Worm (Caenorhabditis elegans): ENCODE data around the gene cima-1.
"Not testable (repeated sequence)": the region's sequence is repeated elsewhere in the genome, so short reads cannot be mapped to it uniquely, and the experiment has no call there.

Gene cima-1

DNA sequence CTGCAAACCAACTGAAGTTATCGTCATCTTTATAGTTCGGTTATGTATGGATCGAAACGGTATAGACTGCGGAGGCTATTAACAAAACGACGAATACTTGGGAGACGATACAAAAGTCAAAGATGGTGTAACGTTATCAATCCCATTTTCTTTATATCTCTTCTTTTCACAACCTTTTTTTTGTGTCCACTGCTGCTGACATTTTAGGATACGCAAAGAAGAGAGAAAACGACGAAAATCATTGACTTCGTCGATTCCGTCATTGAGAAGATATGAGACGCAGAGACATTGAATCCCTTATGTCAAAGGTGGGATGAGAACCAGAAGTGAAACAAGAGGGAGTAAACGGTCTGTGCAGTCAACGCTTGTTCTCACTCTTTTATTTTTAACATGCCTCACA lies at the start of gene cima-1:
Gene cima-1, plus strand, starts transcription at position 340 of the 400 bp plus-strand sequence.
- TF ChIP-seq him-1 (tag; optimal IDR thresholded peaks at IDR 0.05), result no peak
- no peak for TF ChIP-seq W03F9.2 (tag; optimal IDR thresholded peaks at IDR 0.05)
- no peak for TF ChIP-seq dao-5 (tag; optimal IDR thresholded peaks at IDR 0.05)

DNA sequence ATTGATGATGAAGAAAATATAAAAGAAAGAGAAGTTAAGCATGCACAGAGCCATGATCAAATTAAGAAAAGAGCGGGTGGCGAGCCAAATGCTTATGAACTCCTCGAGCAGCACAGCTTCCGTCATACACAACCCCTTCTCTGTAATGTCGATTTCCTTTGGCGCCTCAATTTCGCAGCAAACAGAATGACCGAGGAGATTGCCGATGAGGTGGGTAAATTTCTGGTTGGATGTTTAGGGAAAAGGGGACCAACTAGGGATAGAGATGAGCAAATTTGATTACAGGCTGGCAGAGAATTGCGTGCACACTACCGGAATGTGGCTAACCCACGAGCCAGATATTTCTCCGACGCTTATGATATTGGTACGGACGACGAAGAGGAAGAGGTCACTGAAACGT lies 45.8 kb upstream of the cima-1 start:
- TF ChIP-seq W03F9.2 (tag; optimal IDR thresholded peaks at IDR 0.05) (no peak), dao-5 (tag; optimal IDR thresholded peaks at IDR 0.05) (no peak), him-1 (tag; optimal IDR thresholded peaks at IDR 0.05) (no peak)

DNA sequence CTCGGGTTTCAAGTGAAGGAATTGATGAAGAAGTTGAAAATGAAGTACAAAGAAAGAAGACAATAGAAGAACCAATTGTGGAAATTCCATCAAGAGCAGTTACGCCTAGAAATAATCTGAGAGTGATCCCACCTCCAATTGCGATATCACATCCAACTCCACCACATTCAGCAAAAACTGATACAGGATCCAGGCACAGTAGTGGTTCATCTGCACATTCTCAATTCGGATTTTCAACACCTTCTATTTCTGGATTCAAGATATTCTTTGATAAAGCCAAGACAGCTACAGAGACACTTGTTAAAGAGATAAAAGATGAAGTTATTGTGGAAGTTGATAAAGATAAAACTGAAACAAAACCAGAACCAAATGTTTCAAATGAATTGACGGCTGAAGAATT lies 43.1 kb upstream of the cima-1 start:
- TF ChIP-seq dao-5 (tag; optimal IDR thresholded peaks at IDR 0.05) (no peak), W03F9.2 (tag; optimal IDR thresholded peaks at IDR 0.05) (no peak), him-1 (tag; optimal IDR thresholded peaks at IDR 0.05) (no peak)

DNA sequence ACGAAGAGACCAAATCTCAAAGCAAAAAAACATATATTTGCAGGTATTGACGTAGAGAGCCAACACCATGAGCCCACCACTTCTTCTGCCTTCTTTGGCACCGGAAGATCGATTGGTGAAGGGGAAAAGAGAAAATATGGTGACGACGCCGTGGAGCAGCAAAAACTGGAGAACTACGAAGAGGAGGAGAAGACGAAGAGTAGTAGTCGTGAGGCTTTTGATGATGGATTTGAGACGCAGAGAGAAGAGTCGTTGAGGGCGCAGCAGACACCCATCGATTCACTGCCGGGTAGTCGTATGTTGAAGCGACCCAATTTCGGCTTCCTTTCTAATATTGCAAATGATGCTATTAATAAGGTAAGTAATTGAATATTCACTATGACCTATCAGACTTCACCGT lies 39.9 kb upstream of the cima-1 start:
- no peak for TF ChIP-seq W03F9.2 (tag; optimal IDR thresholded peaks at IDR 0.05)
- peak; percentile 34 for TF ChIP-seq him-1 (tag; optimal IDR thresholded peaks at IDR 0.05)

DNA sequence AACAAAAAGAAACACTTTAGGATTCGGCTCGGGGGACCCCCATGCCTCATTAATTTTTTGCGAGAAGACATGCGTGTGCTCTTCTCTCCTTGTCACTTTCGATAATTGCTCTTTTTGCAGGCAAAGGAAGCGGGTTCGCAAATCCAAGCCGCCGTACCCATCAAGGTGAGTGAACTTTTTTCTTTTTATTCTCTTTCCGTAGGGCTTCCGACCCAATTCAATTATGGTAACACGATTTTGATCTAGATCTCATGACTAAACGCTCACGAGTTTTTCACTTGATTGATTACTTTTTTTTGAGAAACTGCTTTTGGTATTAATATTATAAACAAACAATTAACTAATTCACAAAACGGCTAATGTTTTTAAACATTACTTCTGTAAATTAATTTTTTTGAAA lies 38.7 kb upstream of the cima-1 start:
- TF ChIP-seq W03F9.2 (tag; optimal IDR thresholded peaks at IDR 0.05), result no peak
- no peak for TF ChIP-seq him-1 (tag; optimal IDR thresholded peaks at IDR 0.05)
- no peak for TF ChIP-seq dao-5 (tag; optimal IDR thresholded peaks at IDR 0.05)

DNA sequence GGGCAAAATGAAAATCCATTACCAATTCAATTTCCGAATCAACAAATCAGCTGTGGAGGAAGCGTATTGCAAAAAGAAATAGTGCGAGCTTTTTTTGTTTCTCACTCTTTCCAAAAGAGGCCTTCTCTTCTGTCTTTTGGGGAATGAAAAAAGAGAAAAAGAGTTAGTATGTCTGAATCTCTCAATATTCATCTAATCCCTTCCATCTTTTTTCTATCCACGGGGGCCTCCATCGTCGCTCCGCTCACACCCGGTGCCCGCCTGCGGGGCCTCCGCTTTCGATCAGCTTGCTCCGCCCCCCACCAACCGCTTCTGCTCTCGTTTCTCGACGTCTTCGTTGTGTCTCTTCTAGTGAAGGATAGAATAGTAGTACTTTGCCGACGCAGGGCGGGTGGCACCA lies 32.0 kb upstream of the cima-1 start:
- no peak for TF ChIP-seq W03F9.2 (tag; optimal IDR thresholded peaks at IDR 0.05)
- peak; percentile 65 for TF ChIP-seq him-1 (tag; optimal IDR thresholded peaks at IDR 0.05)
- no peak for TF ChIP-seq dao-5 (tag; optimal IDR thresholded peaks at IDR 0.05)

DNA sequence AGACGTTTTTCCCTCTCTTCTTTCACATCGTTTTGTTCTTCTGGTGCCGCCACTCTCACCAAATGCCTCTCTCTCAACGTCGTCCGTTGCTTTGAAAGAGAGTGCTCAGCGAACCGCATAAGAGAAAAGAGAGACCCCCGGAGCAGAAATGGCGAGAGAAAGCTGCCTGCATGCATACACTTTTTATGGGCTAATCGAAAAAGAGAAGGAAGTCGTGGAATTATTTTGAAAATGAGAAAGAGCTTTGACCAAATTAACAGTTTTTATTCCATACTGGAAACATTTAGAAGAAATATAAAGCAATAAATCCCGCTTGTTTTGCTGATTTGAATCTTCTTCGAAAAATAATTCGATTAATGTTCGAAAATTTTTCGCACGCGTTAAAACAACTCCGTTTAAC lies 30.8 kb upstream of the cima-1 start:
- TF ChIP-seq him-1 (tag; optimal IDR thresholded peaks at IDR 0.05) (no peak), dao-5 (tag; optimal IDR thresholded peaks at IDR 0.05) (no peak), W03F9.2 (tag; optimal IDR thresholded peaks at IDR 0.05) (no peak)

DNA sequence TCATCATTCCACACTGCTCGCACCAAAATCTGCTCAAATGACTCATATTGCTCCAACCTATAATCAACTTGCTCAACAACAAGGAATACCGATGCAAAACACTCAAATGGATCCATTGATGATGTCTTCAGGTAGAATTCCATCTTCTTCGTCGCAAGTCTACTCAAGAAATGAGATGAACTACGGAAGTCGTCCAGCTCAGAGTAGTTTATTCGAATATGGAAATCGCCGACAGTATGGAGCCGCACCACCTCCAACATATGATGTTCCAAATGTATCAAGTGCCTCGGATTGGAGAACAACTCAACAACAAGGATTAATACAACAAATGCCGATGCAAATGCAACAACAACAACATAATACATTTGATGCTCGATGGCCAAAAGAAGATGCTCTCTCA lies 28.2 kb upstream of the cima-1 start:
- TF ChIP-seq W03F9.2 (tag; optimal IDR thresholded peaks at IDR 0.05) (no peak), him-1 (tag; optimal IDR thresholded peaks at IDR 0.05) (no peak), dao-5 (tag; optimal IDR thresholded peaks at IDR 0.05) (no peak)

DNA sequence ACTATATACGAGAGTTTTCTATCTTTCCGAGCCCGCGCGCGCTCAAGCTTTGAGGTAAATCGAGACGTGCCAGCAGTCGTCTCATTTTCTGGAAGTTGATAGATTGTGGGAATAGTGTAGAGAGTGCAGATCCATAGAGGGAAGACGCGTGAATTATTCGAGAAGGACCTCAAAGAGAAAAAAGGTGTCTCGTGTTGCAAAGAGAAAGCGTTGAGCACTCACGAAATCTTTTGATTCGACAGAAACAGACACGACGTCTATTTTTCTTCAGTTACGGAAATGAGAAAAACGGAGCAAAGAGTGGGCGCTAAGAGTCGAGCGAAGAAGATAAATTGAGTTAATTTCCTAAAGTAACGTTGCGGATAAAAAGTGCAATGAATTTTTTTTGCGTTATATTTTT lies 27.4 kb upstream of the cima-1 start:
- TF ChIP-seq W03F9.2 (tag; optimal IDR thresholded peaks at IDR 0.05), result no peak
- peak; percentile 66 for TF ChIP-seq him-1 (tag; optimal IDR thresholded peaks at IDR 0.05)
- TF ChIP-seq dao-5 (tag; optimal IDR thresholded peaks at IDR 0.05), result no peak

DNA sequence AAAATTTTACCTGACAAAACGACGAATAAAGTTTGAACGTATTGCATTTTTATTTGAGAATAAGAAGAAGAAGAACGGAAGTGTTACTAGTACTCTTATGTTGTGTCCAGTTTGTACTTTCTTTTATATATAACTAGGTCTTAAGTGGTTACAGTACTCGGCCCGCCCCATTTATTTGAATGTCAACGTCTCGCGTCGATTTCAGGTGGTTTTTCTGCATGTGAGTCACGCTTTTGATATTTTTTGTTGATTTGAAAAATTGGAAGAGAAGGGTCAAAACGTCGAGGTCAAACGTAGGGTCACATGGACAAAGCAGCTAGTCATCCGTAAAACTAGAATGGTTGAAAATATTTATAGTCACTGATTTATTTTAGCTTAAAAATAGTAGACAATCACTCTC lies 22.3 kb upstream of the cima-1 start, which contains the start of gene F45E4.5:
Gene F45E4.5, minus strand, starts transcription at position 101 of the 400 bp plus-strand sequence.
- TF ChIP-seq him-1 (tag; optimal IDR thresholded peaks at IDR 0.05), result no peak

DNA sequence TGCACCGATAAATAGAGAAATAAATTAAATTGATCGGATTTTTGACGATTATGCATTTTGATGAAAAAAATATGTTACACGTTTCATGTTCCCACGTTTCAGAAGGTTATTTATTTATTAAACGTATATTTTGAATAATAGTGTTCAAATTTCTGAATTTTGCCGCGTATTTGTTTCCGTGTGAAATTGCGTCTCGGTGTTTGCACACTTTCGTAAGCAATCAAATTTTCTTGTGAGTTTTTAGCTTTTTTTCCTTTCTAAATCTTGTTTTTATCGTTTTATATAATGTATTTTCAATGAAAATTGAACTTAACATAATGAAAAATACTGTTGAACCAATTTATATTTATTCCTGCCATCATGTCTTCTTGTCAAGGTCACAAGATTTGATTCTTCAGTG lies 18.7 kb upstream of the cima-1 start, which contains the start of gene F45E4.6:
Gene F45E4.6, minus strand, starts transcription at position 14 of the 400 bp plus-strand sequence.
- TF ChIP-seq him-1 (tag; optimal IDR thresholded peaks at IDR 0.05), result no peak
- TF ChIP-seq W03F9.2 (tag; optimal IDR thresholded peaks at IDR 0.05), result peak; percentile 65
- TF ChIP-seq dao-5 (tag; optimal IDR thresholded peaks at IDR 0.05), result no peak

DNA sequence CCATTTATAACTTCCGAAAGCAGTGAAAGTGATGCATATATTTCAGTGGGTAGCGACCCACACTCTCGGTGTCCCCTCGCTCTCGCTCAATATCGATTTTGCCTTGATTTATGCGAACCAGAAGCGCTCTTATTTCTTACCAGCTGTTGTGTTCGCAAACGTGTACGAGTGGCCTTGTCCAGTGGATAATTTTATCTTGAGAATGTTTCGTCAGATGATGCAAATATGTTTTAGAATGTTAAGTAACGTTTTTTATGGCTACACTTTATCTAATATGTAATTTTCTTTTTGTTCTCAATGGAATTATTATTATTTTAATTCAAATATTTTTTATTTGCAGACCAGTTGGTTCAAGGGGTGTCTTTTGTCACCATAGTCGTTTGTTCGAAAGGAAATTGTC lies 18.2 kb upstream of the cima-1 start, which contains the start of gene plp-1:
Gene plp-1, plus strand, starts transcription at position 341 of the 400 bp plus-strand sequence.
- no peak for TF ChIP-seq dao-5 (tag; optimal IDR thresholded peaks at IDR 0.05)
- TF ChIP-seq him-1 (tag; optimal IDR thresholded peaks at IDR 0.05), result no peak
- no peak for TF ChIP-seq W03F9.2 (tag; optimal IDR thresholded peaks at IDR 0.05)

DNA sequence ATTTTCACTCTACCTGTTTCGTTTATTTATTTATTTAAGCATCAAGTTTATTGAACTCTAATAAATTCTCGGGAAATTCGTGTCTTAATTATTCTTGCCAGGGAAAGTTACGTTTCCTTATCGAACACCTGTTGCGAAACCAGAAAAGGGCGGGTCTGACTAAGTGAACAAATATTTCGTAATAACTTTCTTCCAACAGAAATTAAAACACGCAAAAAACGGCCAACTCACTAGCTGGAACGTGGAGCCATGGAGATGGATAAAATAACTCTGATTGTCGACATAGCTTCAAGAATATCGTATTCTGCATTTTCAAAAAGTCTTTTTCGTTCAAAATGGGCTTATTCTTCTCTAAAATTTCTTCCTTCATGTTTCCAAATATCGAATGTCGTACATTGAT lies 16.7 kb upstream of the cima-1 start, which contains the start of gene warf-1:
Gene warf-1, plus strand, starts transcription at position 209 of the 400 bp plus-strand sequence.
- TF ChIP-seq dao-5, W03F9.2, him-1 (tag; optimal IDR thresholded peaks at IDR 0.05): not testable (repeated sequence)

DNA sequence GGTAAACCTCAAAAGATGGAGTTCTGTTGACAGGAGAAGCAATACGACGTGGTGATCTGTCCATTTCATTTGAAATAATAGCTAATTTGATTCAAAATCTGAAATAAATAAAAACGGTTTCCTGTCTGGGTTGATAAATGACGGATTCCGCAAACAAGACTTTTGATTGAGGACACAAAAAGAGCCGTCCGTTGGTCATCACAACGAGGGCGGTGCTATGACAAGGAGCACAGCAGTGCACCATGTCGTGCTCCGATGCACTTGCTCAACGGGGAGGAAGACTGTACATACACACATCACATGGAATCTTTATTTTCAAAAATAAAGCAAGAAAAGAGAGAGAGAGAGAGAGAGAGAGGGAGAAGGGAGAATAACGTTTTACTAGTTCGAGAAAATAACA lies 9.5 kb upstream of the cima-1 start, which contains the start of gene nep-16:
Gene nep-16, minus strand, starts transcription at position 101 of the 400 bp plus-strand sequence.
- no peak for TF ChIP-seq dao-5 (tag; optimal IDR thresholded peaks at IDR 0.05)
- no peak for TF ChIP-seq him-1 (tag; optimal IDR thresholded peaks at IDR 0.05)
- no peak for TF ChIP-seq W03F9.2 (tag; optimal IDR thresholded peaks at IDR 0.05)

DNA sequence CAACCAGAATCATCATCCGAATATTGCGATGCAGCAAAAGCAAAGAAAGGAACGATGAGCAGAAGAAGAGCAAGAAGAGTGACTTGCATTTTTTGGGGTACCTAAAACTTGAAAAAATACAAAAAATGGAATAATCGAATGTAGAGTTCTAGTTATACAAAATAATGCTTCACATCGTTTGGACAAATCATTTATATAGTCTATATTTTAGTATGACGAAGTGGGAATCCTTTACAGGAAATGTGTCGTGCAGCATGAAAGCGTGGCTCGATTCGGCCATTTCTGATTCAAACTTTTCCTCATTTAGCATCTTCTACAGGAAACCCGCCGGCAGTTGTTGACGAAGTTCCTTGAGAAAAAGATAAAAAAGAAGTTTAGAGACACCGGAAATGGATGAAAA lies 8.3 kb upstream of the cima-1 start, which contains the start of gene nlp-20:
Gene nlp-20, minus strand, starts transcription at position 101 of the 400 bp plus-strand sequence.
- TF ChIP-seq him-1 (tag; optimal IDR thresholded peaks at IDR 0.05) (no peak), W03F9.2 (tag; optimal IDR thresholded peaks at IDR 0.05) (no peak), dao-5 (tag; optimal IDR thresholded peaks at IDR 0.05) (no peak)

Measured in whole organism, L4/young adult.